Fruit fly (Drosophila melanogaster) whole organism, embryonic: ENCODE data around the gene CG3679.

Experiments used
- Blimp-1 ChIP-seq: fragments of 200-800 bp; sonication (Bioruptor generic); optimal IDR thresholded peaks from 3 replicates; lab custom pipeline; 2018; ENCODE audit warnings: missing biosample characterization, missing genetic modification characterization, mild to moderate bottlenecking, moderate library complexity, missing genetic modification reagents
- CG10209 ChIP-seq: fragments of 200-800 bp; sonication (Bioruptor generic); optimal IDR thresholded peaks from 3 replicates; lab custom pipeline; 2017; ENCODE audit warnings: missing biosample characterization, mild to moderate bottlenecking, missing genetic modification characterization, missing genetic modification reagents
- CG11247 ChIP-seq: fragments of 200-800 bp; sonication (Bioruptor generic); IDR thresholded peaks from 2 replicates; pipeline ENCODE4 v1.3.6; 2022; ENCODE audit warnings: missing biosample characterization, missing genetic modification characterization
- CG12769 ChIP-seq: fragments of 200-800 bp; sonication (Bioruptor generic); optimal IDR thresholded peaks from 2 replicates; lab custom pipeline; 2019; ENCODE audit warnings: missing biosample characterization, mild to moderate bottlenecking, missing genetic modification characterization, moderate library complexity
- CG13894 ChIP-seq: fragments of 200-800 bp; sonication (Bioruptor generic); optimal IDR thresholded peaks from 3 replicates; lab custom pipeline; 2018; ENCODE audit warnings: missing biosample characterization, mild to moderate bottlenecking, missing genetic modification characterization, moderate library complexity
- CG15696 ChIP-seq: fragments of 200-800 bp; sonication (Bioruptor generic); optimal IDR thresholded peaks from 2 replicates; lab custom pipeline; 2019; ENCODE audit warnings: missing biosample characterization, mild to moderate bottlenecking, missing genetic modification characterization, moderate library complexity
- CG17359 ChIP-seq: fragments of 200-800 bp; sonication (Bioruptor generic); optimal IDR thresholded peaks from 3 replicates; lab custom pipeline; 2018; ENCODE audit warnings: missing biosample characterization, mild to moderate bottlenecking, missing genetic modification characterization, moderate library complexity
- CG17361 ChIP-seq: fragments of 200-800 bp; sonication (Bioruptor generic); IDR thresholded peaks from 3 replicates; pipeline ENCODE4 v1.3.6; 2022; ENCODE audit warnings: missing biosample characterization, missing genetic modification characterization
- CG1792 ChIP-seq: fragments of 200-800 bp; sonication (Bioruptor generic); optimal IDR thresholded peaks from 2 replicates; lab custom pipeline; 2016; ENCODE audit warnings: missing biosample characterization, missing genetic modification characterization
- CG2199 ChIP-seq: fragments of 200-800 bp; sonication (Bioruptor generic); IDR thresholded peaks from 3 replicates; pipeline ENCODE4 v1.3.6; 2022; ENCODE audit warnings: missing biosample characterization, missing genetic modification characterization
- CG33213 ChIP-seq: fragments of 200-800 bp; sonication (Bioruptor generic); optimal IDR thresholded peaks from 3 replicates; lab custom pipeline; 2016; ENCODE audit warnings: missing biosample characterization, missing genetic modification characterization
- CG34376 ChIP-seq: fragments of 200-800 bp; sonication (Bioruptor generic); optimal IDR thresholded peaks from 2 replicates; lab custom pipeline; 2018; ENCODE audit warnings: missing biosample characterization, mild to moderate bottlenecking, missing genetic modification characterization
- CG34422 ChIP-seq: fragments of 200-800 bp; sonication (Bioruptor generic); IDR thresholded peaks from 3 replicates; pipeline ENCODE4 v1.3.6; 2022; ENCODE audit warnings: missing biosample characterization, missing genetic modification characterization
- CG6813 ChIP-seq: fragments of 200-800 bp; sonication (Bioruptor generic); optimal IDR thresholded peaks from 2 replicates; lab custom pipeline; 2017; ENCODE audit warnings: missing biosample characterization, missing genetic modification characterization, mild to moderate bottlenecking, moderate library complexity, missing genetic modification reagents
- CG8290 ChIP-seq, 3 experiments: fragments of 200-800 bp; sonication (Bioruptor generic); optimal IDR thresholded peaks; 2 replicates each; lab custom pipeline; 2016 to 2019; ENCODE audit warnings: missing biosample characterization in 3 of 3, missing genetic modification characterization in 3 of 3, mild to moderate bottlenecking in 2 of 3, moderate library complexity in 1 of 3
- CG8388 ChIP-seq: fragments of 200-800 bp; sonication (Bioruptor generic); optimal IDR thresholded peaks from 2 replicates; lab custom pipeline; 2019; ENCODE audit warnings: missing biosample characterization, mild to moderate bottlenecking, missing genetic modification characterization, moderate library complexity
- CG9932 ChIP-seq: fragments of 200-800 bp; sonication (Bioruptor generic); IDR thresholded peaks from 2 replicates; pipeline ENCODE4 v1.3.6; 2022; ENCODE audit warnings: missing biosample characterization, missing genetic modification characterization
- CTCF ChIP-seq: fragments of 200-800 bp; sonication (Bioruptor generic); optimal IDR thresholded peaks from 2 replicates; lab custom pipeline; 2017; ENCODE audit warnings: missing biosample characterization, mild to moderate bottlenecking, missing genetic modification characterization, moderate library complexity
- Chrac-16 ChIP-seq: fragments of 200-800 bp; sonication (Bioruptor generic); optimal IDR thresholded peaks from 3 replicates; lab custom pipeline; 2016; ENCODE audit warnings: missing biosample characterization, missing genetic modification characterization
- D19B ChIP-seq: fragments of 200-800 bp; sonication (Bioruptor generic); optimal IDR thresholded peaks from 2 replicates; lab custom pipeline; 2017; ENCODE audit warnings: missing biosample characterization, mild to moderate bottlenecking, missing genetic modification characterization
- Dbx ChIP-seq: fragments of 200-800 bp; sonication (Bioruptor generic); IDR thresholded peaks from 3 replicates; pipeline ENCODE4 v1.3.6; 2022; ENCODE audit warnings: missing biosample characterization, missing genetic modification characterization
- Deaf1 ChIP-seq: fragments of 200-800 bp; optimal IDR thresholded peaks from 3 replicates; lab custom pipeline; 2019; ENCODE audit warnings: missing biosample characterization, mild to moderate bottlenecking, missing genetic modification characterization, moderate library complexity
- MESR4 ChIP-seq: fragments of 200-800 bp; sonication (Bioruptor generic); optimal IDR thresholded peaks from 2 replicates; lab custom pipeline; 2018; ENCODE audit warnings: missing biosample characterization, mild to moderate bottlenecking, missing genetic modification characterization, moderate library complexity
- Mes4 ChIP-seq: fragments of 200-800 bp; sonication (Bioruptor generic); optimal IDR thresholded peaks from 2 replicates; lab custom pipeline; 2016; ENCODE audit warnings: missing biosample characterization, missing genetic modification characterization
- Nf-YC ChIP-seq: fragments of 200-800 bp; optimal IDR thresholded peaks from 3 replicates; lab custom pipeline; 2019; ENCODE audit warnings: missing biosample characterization, mild to moderate bottlenecking, missing genetic modification characterization, moderate library complexity
- Scr ChIP-seq: fragments of 200-800 bp; sonication (Bioruptor generic); IDR thresholded peaks from 2 replicates; pipeline ENCODE4 v1.3.6; 2022; ENCODE audit warnings: missing biosample characterization, missing genetic modification characterization; ENCODE audit not compliant: partially characterized antibody
- TFAM ChIP-seq: fragments of 200-800 bp; sonication (Bioruptor generic); optimal IDR thresholded peaks from 2 replicates; lab custom pipeline; 2017; ENCODE audit warnings: missing biosample characterization, missing genetic modification characterization, inconsistent platforms
- ac ChIP-seq: fragments of 200-800 bp; sonication (Bioruptor generic); optimal IDR thresholded peaks from 3 replicates; lab custom pipeline; 2017; ENCODE audit warnings: missing biosample characterization, mild to moderate bottlenecking, missing genetic modification characterization
- cg ChIP-seq: fragments of 200-800 bp; sonication (Bioruptor generic); optimal IDR thresholded peaks from 3 replicates; lab custom pipeline; 2019; ENCODE audit warnings: missing biosample characterization, mild to moderate bottlenecking, missing genetic modification characterization, moderate library complexity
- chinmo ChIP-seq: fragments of 200-800 bp; sonication (Bioruptor generic); IDR thresholded peaks from 4 replicates; pipeline ENCODE4 v1.3.6; 2022; ENCODE audit warnings: missing biosample characterization, missing genetic modification characterization; ENCODE audit not compliant: partially characterized antibody
- esg ChIP-seq: fragments of 200-800 bp; sonication (Bioruptor generic); conservative IDR thresholded peaks from 2 replicates; pipeline ENCODE4 v1.3.6; 2022; ENCODE audit warnings: missing biosample characterization, missing genetic modification characterization
- fd3F ChIP-seq: fragments of 200-800 bp; sonication (Bioruptor generic); optimal IDR thresholded peaks from 2 replicates; lab custom pipeline; 2018; ENCODE audit warnings: missing biosample characterization, mild to moderate bottlenecking, missing genetic modification characterization, moderate library complexity
- gfzf ChIP-seq: fragments of 200-800 bp; sonication (Bioruptor generic); optimal IDR thresholded peaks from 2 replicates; lab custom pipeline; 2016; ENCODE audit warnings: missing biosample characterization, mild to moderate bottlenecking, missing genetic modification characterization, moderate library complexity
- insv ChIP-seq, 2 experiments: fragments of 200-800 bp; sonication (Bioruptor generic); optimal IDR thresholded peaks; 3 replicates each; lab custom pipeline; 2016 to 2018; ENCODE audit warnings: missing biosample characterization in 2 of 2, missing genetic modification characterization in 2 of 2
- inv ChIP-seq: fragments of 200-800 bp; sonication (Bioruptor generic); IDR thresholded peaks from 2 replicates; pipeline ENCODE4 v1.3.6; 2022; ENCODE audit warnings: missing biosample characterization, missing genetic modification characterization; ENCODE audit not compliant: partially characterized antibody
- kni ChIP-seq: fragments of 200-800 bp; sonication (Bioruptor generic); optimal IDR thresholded peaks from 3 replicates; lab custom pipeline; 2017; ENCODE audit warnings: mild to moderate bottlenecking, missing biosample characterization, missing genetic modification reagents, missing genetic modification characterization
- knrl ChIP-seq: fragments of 200-800 bp; sonication (Bioruptor generic); IDR thresholded peaks from 3 replicates; pipeline ENCODE4 v1.3.6; 2022; ENCODE audit warnings: missing biosample characterization, missing genetic modification characterization; ENCODE audit not compliant: partially characterized antibody
- lbe ChIP-seq: fragments of 200-800 bp; sonication (Bioruptor generic); optimal IDR thresholded peaks from 2 replicates; lab custom pipeline; 2016; ENCODE audit warnings: missing biosample characterization, mild to moderate bottlenecking, missing genetic modification characterization
- p53 ChIP-seq: fragments of 200-800 bp; sonication (Bioruptor generic); optimal IDR thresholded peaks from 2 replicates; lab custom pipeline; 2016; ENCODE audit warnings: missing biosample characterization, missing genetic modification characterization
- pan ChIP-seq, 4 experiments: fragments of >200 bp in 3 of 4; fragments of 200-800 bp in 1 of 4; sonication (Bioruptor generic) in 1 of 4; optimal IDR thresholded peaks in 3 of 4; IDR thresholded peaks in 1 of 4; 2 replicates each; pipeline versions ENCODE4 v1.3.6 to Lab custom; 2017 to 2022; ENCODE audit warnings: missing biosample characterization in 2 of 4, missing genetic modification characterization in 2 of 4, mixed read lengths in 1 of 4
- pita ChIP-seq: fragments of 200-800 bp; sonication (Bioruptor generic); optimal IDR thresholded peaks from 2 replicates; lab custom pipeline; 2017; ENCODE audit warnings: missing biosample characterization, mild to moderate bottlenecking, missing genetic modification characterization
- pros ChIP-seq: fragments of 200-800 bp; sonication (Bioruptor generic); optimal IDR thresholded peaks from 3 replicates; lab custom pipeline; 2019; ENCODE audit warnings: missing biosample characterization, mild to moderate bottlenecking, missing genetic modification characterization, moderate library complexity
- sens ChIP-seq: fragments of 200-800 bp; sonication (Bioruptor generic); peaks from one replicate; lab custom pipeline; 2016; ENCODE audit warnings: missing biosample characterization, missing genetic modification characterization
- twi ChIP-seq: fragments of 200-800 bp; optimal IDR thresholded peaks from 2 replicates; lab custom pipeline; 2019; ENCODE audit warnings: missing biosample characterization, mild to moderate bottlenecking, missing genetic modification characterization, moderate library complexity
- vnd ChIP-seq: fragments of 200-800 bp; sonication (Bioruptor generic); IDR thresholded peaks from 3 replicates; pipeline ENCODE4 v1.3.6; 2022; ENCODE audit warnings: missing biosample characterization, missing genetic modification characterization; ENCODE audit not compliant: partially characterized antibody
- zen ChIP-seq: fragments of 200-800 bp; sonication (Bioruptor generic); optimal IDR thresholded peaks from 3 replicates; lab custom pipeline; 2018; ENCODE audit warnings: missing biosample characterization, mild to moderate bottlenecking, missing genetic modification characterization, moderate library complexity
- zf30C ChIP-seq: fragments of 200-800 bp; sonication (Bioruptor generic); optimal IDR thresholded peaks from 3 replicates; lab custom pipeline; 2018; ENCODE audit warnings: missing biosample characterization, mild to moderate bottlenecking, missing genetic modification characterization

Gene CG3679

dm6 chrX:16318858-16319557, 15.3 kb downstream of the CG3679 start (continued):
- TF ChIP-seq gfzf (no peak), CG8290 (GFP tag; optimal IDR thresholded peaks at IDR 0.05; lab: Kevin White, UChicago) (no peak), CG8290 (tag; optimal IDR thresholded peaks at IDR 0.05; lab: Kevin White, UChicago) (peak in 1 of 2 experiments; percentile 54), CG9932 (GFP tag; lab: Robert Waterston, UW) (no peak), CG15696 (tag; lab: Kevin White, UChicago) (peak; percentile 28), Chrac-16 (GFP tag; lab: Kevin White, UChicago) (no peak), CG13894 (peak; percentile 34), vnd (GFP tag; lab: Robert Waterston, UW) (no peak), CG17359 (tag; lab: Kevin White, UChicago) (no peak), pita (GFP tag; lab: Kevin White, UChicago) (no peak), Blimp-1 (GFP tag; lab: Kevin White, UChicago) (no peak), ac (GFP tag; lab: Kevin White, UChicago) (no peak), knrl (peak; percentile 29; the same call in 1 of the 3 replicates), fd3F (GFP tag; lab: Kevin White, UChicago) (no peak), zf30C (GFP tag; lab: Kevin White, UChicago) (peak; percentile 68), Nf-YC (peak; percentile 45), pros (GFP tag; lab: Kevin White, UChicago) (no peak), lbe (GFP tag; lab: Kevin White, UChicago) (peak; percentile 28), twi (tag; lab: Kevin White, UChicago) (peak; percentile 78), Dbx (GFP tag; lab: Robert Waterston, UW) (peak; percentile 21; the same call in 1 of the 3 replicates), MESR4 (GFP tag; lab: Kevin White, UChicago) (peak; percentile 50), zen (tag; lab: Kevin White, UChicago) (no peak), kni (GFP tag; lab: Kevin White, UChicago) (peak; percentile 79), CG1792 (GFP tag; lab: Kevin White, UChicago) (no peak), p53 (GFP tag; lab: Kevin White, UChicago) (no peak), CG6813 (peak; percentile 5), CTCF (GFP tag; lab: Kevin White, UChicago) (no peak), pan (optimal IDR thresholded peaks at IDR 0.05; lab: Kevin White, UChicago) (no peak), pan (GFP tag; optimal IDR thresholded peaks at IDR 0.05 in 1 of 2, IDR thresholded peaks at IDR 0.05 in 1 of 2) (no peak), CG12769 (tag; lab: Kevin White, UChicago) (peak; percentile 6), Scr (GFP tag; lab: Robert Waterston, UW) (0 out of 2 replicates have a peak, but pooled peaks have one; percentile 8), D19B (GFP tag; lab: Kevin White, UChicago) (no peak), CG33213 (GFP tag; lab: Kevin White, UChicago) (no peak), CG10209 (GFP tag; lab: Kevin White, UChicago) (no peak), insv (GFP tag; optimal IDR thresholded peaks at IDR 0.05; lab: Kevin White, UChicago) (peak in 1 of 2 experiments; percentile 83), CG11247 (GFP tag; lab: Robert Waterston, UW) (no peak), chinmo (GFP tag; lab: Robert Waterston, UW) (peak; percentile 99), Mes4 (GFP tag; lab: Kevin White, UChicago) (peak; percentile 17), esg (GFP tag; lab: Robert Waterston, UW) (no peak), CG34422 (GFP tag; lab: Robert Waterston, UW) (peak; percentile 82; the same call in 1 of the 3 replicates), CG8388 (GFP tag; lab: Kevin White, UChicago) (no peak), CG2199 (peak; percentile 80; the same call in 2 of the 3 replicates), CG17361 (0 out of 3 replicates have a peak, but pooled peaks have one; percentile 7), TFAM (GFP tag; lab: Kevin White, UChicago) (no peak), sens (peak; percentile 69), CG34376 (GFP tag; lab: Kevin White, UChicago) (peak; percentile 66), Deaf1 (peak; percentile 39), cg (GFP tag; lab: Kevin White, UChicago) (peak; percentile 97), inv (GFP tag; lab: Robert Waterston, UW) (no peak)
